Worm (Caenorhabditis elegans) whole organism, young adult: ENCODE measurements around the gene srg-7.

ENCODE experiments used
- F10E7.11 ChIP-seq: sonication (generic microtip); optimal IDR thresholded peaks from 2 replicates; lab custom pipeline; 2017; ENCODE audit warnings: mild to moderate bottlenecking, missing genetic modification characterization, moderate library complexity, missing compliant biosample characterization
- repo-1 ChIP-seq: sonication (generic microtip); optimal IDR thresholded peaks from 2 replicates; lab custom pipeline; 2017; ENCODE audit warnings: mild to moderate bottlenecking, missing genetic modification characterization, missing compliant biosample characterization
- rpc-1 ChIP-seq, 2 experiments: fragments of 150-350 bp in 1 of 2; sonication (generic microtip) in 1 of 2; optimal IDR thresholded peaks; 2 replicates each; lab custom pipeline; 2014 to 2018; ENCODE audit warnings: missing biosample characterization in 1 of 2, missing genetic modification characterization in 1 of 2, missing genetic modification reagents in 1 of 2, missing genotype in 1 of 2

Gene srg-7

ce11 chrIII:6216833-6217466, 51.0 kb downstream of the srg-7 start, which contains the start of gene hot-4 (continued):
- TF ChIP-seq rpc-1 (optimal IDR thresholded peaks at IDR 0.05; lab: Kevin White, UChicago) (no peak), rpc-1 (tag; optimal IDR thresholded peaks at IDR 0.05; lab: Kevin White, UChicago) (no peak), F10E7.11 (tag; lab: Kevin White, UChicago) (no peak), repo-1 (no peak)
